Worm (Caenorhabditis elegans) whole organism, late embryonic: Measurements from ENCODE around the gene rol-3.

ENCODE experiments used
- C08G9.2 ChIP-seq: sonication (generic microtip); optimal IDR thresholded peaks from 2 replicates; lab custom pipeline; 2016; ENCODE audit warnings: mild to moderate bottlenecking, missing genetic modification characterization, moderate library complexity, missing compliant biosample characterization
- C38D4.7 ChIP-seq: fragments of 200-800 bp; sonication (Bioruptor generic); optimal IDR thresholded peaks from 2 replicates; lab custom pipeline; 2018; ENCODE audit warnings: mild to moderate bottlenecking, missing genetic modification characterization, moderate library complexity, missing compliant biosample characterization
- Y22D7AL.16 ChIP-seq: sonication (generic microtip); optimal IDR thresholded peaks from 2 replicates; lab custom pipeline; 2016; ENCODE audit warnings: missing genetic modification characterization, missing compliant biosample characterization
- ceh-24 ChIP-seq: sonication (generic microtip); optimal IDR thresholded peaks from 2 replicates; lab custom pipeline; 2016; ENCODE audit warnings: mild to moderate bottlenecking, missing genetic modification characterization, missing compliant biosample characterization
- ceh-30 ChIP-seq: fragments of 150-350 bp; optimal IDR thresholded peaks from 2 replicates; lab custom pipeline; 2014; ENCODE audit warnings: missing biosample characterization, missing genetic modification characterization
- ceh-34 ChIP-seq: sonication (generic microtip); optimal IDR thresholded peaks from 2 replicates; lab custom pipeline; 2016; ENCODE audit warnings: mild to moderate bottlenecking, missing genetic modification characterization, missing compliant biosample characterization
- ceh-48 ChIP-seq: sonication (generic microtip); optimal IDR thresholded peaks from 2 replicates; lab custom pipeline; 2016; ENCODE audit warnings: missing genetic modification characterization, inconsistent platforms, missing compliant biosample characterization
- dve-1 ChIP-seq: sonication (generic microtip); optimal IDR thresholded peaks from 2 replicates; lab custom pipeline; 2017; ENCODE audit warnings: antibody characterized with exemption, mild to moderate bottlenecking, missing genetic modification characterization, missing compliant biosample characterization
- elt-2 ChIP-seq: sonication (generic microtip); optimal IDR thresholded peaks from 2 replicates; lab custom pipeline; 2016; ENCODE audit warnings: missing genetic modification reagents, missing genetic modification characterization, missing compliant biosample characterization
- fax-1 ChIP-seq: sonication (generic microtip); optimal IDR thresholded peaks from 2 replicates; lab custom pipeline; 2016; ENCODE audit warnings: missing genotype, missing genetic modification characterization, missing compliant biosample characterization
- fkh-10 ChIP-seq: fragments of 150-350 bp; optimal IDR thresholded peaks from 2 replicates; lab custom pipeline; 2014; ENCODE audit warnings: missing biosample characterization, missing genetic modification reagents, missing genetic modification characterization
- hlh-13 ChIP-seq: fragments of 200-800 bp; sonication (Bioruptor generic); optimal IDR thresholded peaks from 2 replicates; lab custom pipeline; 2018; ENCODE audit warnings: mild to moderate bottlenecking, missing genetic modification characterization, missing compliant biosample characterization
- hlh-30 ChIP-seq: sonication (generic microtip); optimal IDR thresholded peaks from 2 replicates; lab custom pipeline; 2017; ENCODE audit warnings: antibody characterized with exemption, missing genetic modification characterization, missing compliant biosample characterization; ENCODE audit not compliant: insufficient read depth
- hlh-6 ChIP-seq: sonication (generic microtip); optimal IDR thresholded peaks from 2 replicates; lab custom pipeline; 2016; ENCODE audit warnings: missing genotype, missing genetic modification characterization, missing compliant biosample characterization
- hlh-8 ChIP-seq: sonication (generic microtip); optimal IDR thresholded peaks from 2 replicates; lab custom pipeline; 2016; ENCODE audit warnings: missing genotype, missing genetic modification characterization, missing compliant biosample characterization
- nhr-232 ChIP-seq: sonication (generic microtip); optimal IDR thresholded peaks from 2 replicates; lab custom pipeline; 2016; ENCODE audit warnings: missing genetic modification characterization, missing compliant biosample characterization
- npax-4 ChIP-seq: sonication (generic microtip); optimal IDR thresholded peaks from 2 replicates; lab custom pipeline; 2016; ENCODE audit warnings: missing genetic modification characterization, missing compliant biosample characterization
- pqm-1 ChIP-seq: sonication (generic microtip); optimal IDR thresholded peaks from 2 replicates; lab custom pipeline; 2016; ENCODE audit warnings: missing genetic modification characterization, missing compliant biosample characterization
- pros-1 ChIP-seq: fragments of 150-350 bp; optimal IDR thresholded peaks from 2 replicates; lab custom pipeline; 2014; ENCODE audit warnings: missing biosample characterization, missing genetic modification reagents, missing genetic modification characterization
- rnt-1 ChIP-seq: sonication (generic microtip); optimal IDR thresholded peaks from 2 replicates; lab custom pipeline; 2016; ENCODE audit warnings: missing genetic modification characterization, missing compliant biosample characterization
- sdc-2 ChIP-seq: sonication (generic microtip); optimal IDR thresholded peaks from 2 replicates; lab custom pipeline; 2016; ENCODE audit warnings: missing genotype, missing genetic modification characterization, missing compliant biosample characterization
- sox-4 ChIP-seq: sonication (generic microtip); optimal IDR thresholded peaks from 2 replicates; lab custom pipeline; 2017; ENCODE audit warnings: mild to moderate bottlenecking, missing genetic modification characterization, inconsistent platforms, missing compliant biosample characterization
- tbx-2 ChIP-seq: sonication (generic microtip); optimal IDR thresholded peaks from 2 replicates; lab custom pipeline; 2016; ENCODE audit warnings: missing genetic modification characterization, missing compliant biosample characterization
- unc-3 ChIP-seq, 2 experiments: fragments of 200-800 bp in 1 of 2; sonication (Bioruptor generic) in 1 of 2; sonication (generic microtip) in 1 of 2; conservative IDR thresholded peaks in 1 of 2; optimal IDR thresholded peaks in 1 of 2; 2 replicates each; pipeline versions ENCODE4 v1.3.6 to Lab custom; 2016 to 2022; ENCODE audit warnings: missing compliant biosample characterization in 2 of 2, missing genetic modification characterization in 2 of 2, missing genetic modification reagents in 1 of 2
- unc-55 ChIP-seq: sonication (generic microtip); optimal IDR thresholded peaks from 2 replicates; lab custom pipeline; 2017; ENCODE audit warnings: missing biosample characterization, missing genetic modification reagents, missing genetic modification characterization

rol-3 gene

ce11 chrV:8190016-8190415, 48.2 kb downstream of the rol-3 start, which contains the start of gene F20D6.12:
F20D6.12 (minus strand) TSS chrV:8190116.
- TF ChIP-seq C08G9.2 (tag; lab: Kevin White, UChicago): no peak
- TF ChIP-seq fax-1 (tag; lab: Kevin White, UChicago): no peak
- no peak for TF ChIP-seq ceh-34
- TF ChIP-seq hlh-6 (tag; lab: Kevin White, UChicago): no peak
- no peak for TF ChIP-seq elt-2 (tag; lab: Kevin White, UChicago)
- TF ChIP-seq tbx-2: no peak
- TF ChIP-seq, all 69 proteins: peak for 0

ce11 chrV:8188421-8188820, 49.8 kb downstream of the rol-3 start, which contains the start of gene F20D6.15:
F20D6.15 (minus strand) TSS chrV:8188467.
- TF ChIP-seq ceh-30 (tag; lab: Kevin White, UChicago) (no peak), sox-4 (tag; lab: Kevin White, UChicago) (no peak), nhr-232 (no peak), pqm-1 (no peak), dve-1 (no peak)

- TF ChIP-seq Y22D7AL.16 (tag; lab: Kevin White, UChicago) (no peak), ceh-24 (tag; lab: Kevin White, UChicago) (no peak), C38D4.7 (GFP tag; lab: Kevin White, UChicago) (no peak), rnt-1 (no peak), fkh-10 (no peak), unc-3 (GFP tag; conservative IDR thresholded peaks at IDR 0.05; lab: Robert Waterston, UW) (no peak), unc-3 (tag; optimal IDR thresholded peaks at IDR 0.05; lab: Kevin White, UChicago) (no peak), npax-4 (tag; lab: Kevin White, UChicago) (no peak), hlh-30 (no peak), pros-1 (no peak)
These were observed 52.5 kb downstream of the rol-3 start, which contains the start of gene F20D6.2 for ce11 chrV:8185737-8186136. F20D6.2 (plus strand) TSS chrV:8186037.

ce11 chrV:8183384-8183783, 54.8 kb downstream of the rol-3 start, which contains the start of gene srp-8:
srp-8 (plus strand) TSS chrV:8183684.
- TF ChIP-seq unc-55: no peak
- no peak for TF ChIP-seq ceh-48 (tag; lab: Kevin White, UChicago)
- TF ChIP-seq hlh-30: no peak
- TF ChIP-seq sox-4 (tag; lab: Kevin White, UChicago): no peak
- no peak for TF ChIP-seq sdc-2
- no peak for TF ChIP-seq ceh-34

- no peak for TF ChIP-seq hlh-30
- TF ChIP-seq hlh-8 (tag; lab: Kevin White, UChicago): no peak
These were observed 59.2 kb downstream of the rol-3 start, which contains the start of gene srp-7 for ce11 chrV:8178914-8179542. srp-7 (plus strand) TSS chrV:8179126.

- no peak for TF ChIP-seq hlh-13 (GFP tag; lab: Kevin White, UChicago)
These were observed 59.9 kb downstream of the rol-3 start for ce11 chrV:8178279-8178678.
